Worm (Caenorhabditis elegans) whole organism, late embryonic: ENCODE results near the gene C08F1.6.

Source experiments
- C38D4.7 ChIP-seq: fragments of 200-800 bp; sonication (Bioruptor generic); optimal IDR thresholded peaks from 2 replicates; lab custom pipeline; 2018; ENCODE audit warnings: mild to moderate bottlenecking, missing genetic modification characterization, moderate library complexity, missing compliant biosample characterization
- F13H6.1 ChIP-seq: sonication (generic microtip); optimal IDR thresholded peaks from 2 replicates; lab custom pipeline; 2016; ENCODE audit warnings: missing genetic modification characterization, missing compliant biosample characterization
- Y22D7AL.16 ChIP-seq: sonication (generic microtip); optimal IDR thresholded peaks from 2 replicates; lab custom pipeline; 2016; ENCODE audit warnings: missing genetic modification characterization, missing compliant biosample characterization
- ama-1 ChIP-seq: fragments of 150-350 bp; optimal IDR thresholded peaks from 2 replicates; lab custom pipeline; 2014
- ceh-14 ChIP-seq: sonication (generic microtip); optimal IDR thresholded peaks from 2 replicates; lab custom pipeline; 2016; ENCODE audit warnings: missing genotype, missing genetic modification characterization, missing compliant biosample characterization
- ceh-19 ChIP-seq: fragments of 200-800 bp; sonication (Bioruptor generic); optimal IDR thresholded peaks from 2 replicates; lab custom pipeline; 2018; ENCODE audit warnings: mild to moderate bottlenecking, missing genetic modification characterization, missing compliant biosample characterization
- ceh-24 ChIP-seq: sonication (generic microtip); optimal IDR thresholded peaks from 2 replicates; lab custom pipeline; 2016; ENCODE audit warnings: mild to moderate bottlenecking, missing genetic modification characterization, missing compliant biosample characterization
- ceh-31 ChIP-seq: sonication (generic microtip); optimal IDR thresholded peaks from 2 replicates; lab custom pipeline; 2016; ENCODE audit warnings: missing genetic modification characterization, missing compliant biosample characterization
- ceh-6 ChIP-seq: fragments of 200-800 bp; sonication (Bioruptor generic); optimal IDR thresholded peaks from 2 replicates; lab custom pipeline; 2018; ENCODE audit warnings: mild to moderate bottlenecking, missing genetic modification characterization, missing compliant biosample characterization
- che-1 ChIP-seq: sonication (generic microtip); optimal IDR thresholded peaks from 2 replicates; lab custom pipeline; 2016; ENCODE audit warnings: mild to moderate bottlenecking, missing genetic modification characterization, missing compliant biosample characterization
- dmd-4 ChIP-seq: sonication (generic microtip); optimal IDR thresholded peaks from 2 replicates; lab custom pipeline; 2016; ENCODE audit warnings: borderline replicate concordance, missing genetic modification characterization, missing compliant biosample characterization
- dve-1 ChIP-seq: sonication (generic microtip); optimal IDR thresholded peaks from 2 replicates; lab custom pipeline; 2017; ENCODE audit warnings: antibody characterized with exemption, mild to moderate bottlenecking, missing genetic modification characterization, missing compliant biosample characterization
- elt-2 ChIP-seq: sonication (generic microtip); optimal IDR thresholded peaks from 2 replicates; lab custom pipeline; 2016; ENCODE audit warnings: missing genetic modification reagents, missing genetic modification characterization, missing compliant biosample characterization
- elt-4 ChIP-seq: sonication (generic microtip); optimal IDR thresholded peaks from 2 replicates; lab custom pipeline; 2016; ENCODE audit warnings: missing genetic modification characterization, missing compliant biosample characterization
- ets-4 ChIP-seq: sonication (generic microtip); optimal IDR thresholded peaks from 2 replicates; lab custom pipeline; 2016; ENCODE audit warnings: missing genetic modification characterization, missing compliant biosample characterization
- fax-1 ChIP-seq: sonication (generic microtip); optimal IDR thresholded peaks from 2 replicates; lab custom pipeline; 2016; ENCODE audit warnings: missing genotype, missing genetic modification characterization, missing compliant biosample characterization
- gmeb-2 ChIP-seq: sonication (generic microtip); optimal IDR thresholded peaks from 2 replicates; lab custom pipeline; 2016; ENCODE audit warnings: missing genetic modification characterization, inconsistent platforms, missing compliant biosample characterization
- hlh-6 ChIP-seq: sonication (generic microtip); optimal IDR thresholded peaks from 2 replicates; lab custom pipeline; 2016; ENCODE audit warnings: missing genotype, missing genetic modification characterization, missing compliant biosample characterization
- lim-6 ChIP-seq: sonication (generic microtip); optimal IDR thresholded peaks from 2 replicates; lab custom pipeline; 2016; ENCODE audit warnings: missing genetic modification characterization, missing compliant biosample characterization
- lin-11 ChIP-seq: fragments of 200-800 bp; sonication (Bioruptor generic); optimal IDR thresholded peaks from 2 replicates; lab custom pipeline; 2018; ENCODE audit warnings: mild to moderate bottlenecking, missing genetic modification characterization, missing compliant biosample characterization
- madf-2 ChIP-seq: sonication (generic microtip); optimal IDR thresholded peaks from 2 replicates; lab custom pipeline; 2017; ENCODE audit warnings: missing genetic modification characterization, missing compliant biosample characterization
- mec-3 ChIP-seq: sonication (generic microtip); optimal IDR thresholded peaks from 2 replicates; lab custom pipeline; 2016; ENCODE audit warnings: borderline replicate concordance, missing genetic modification characterization, missing compliant biosample characterization
- nhr-11 ChIP-seq: fragments of 150-350 bp; optimal IDR thresholded peaks from 2 replicates; lab custom pipeline; 2014; ENCODE audit warnings: missing biosample characterization, missing genetic modification characterization
- nhr-232 ChIP-seq: sonication (generic microtip); optimal IDR thresholded peaks from 2 replicates; lab custom pipeline; 2016; ENCODE audit warnings: missing genetic modification characterization, missing compliant biosample characterization
- npax-4 ChIP-seq: sonication (generic microtip); optimal IDR thresholded peaks from 2 replicates; lab custom pipeline; 2016; ENCODE audit warnings: missing genetic modification characterization, missing compliant biosample characterization
- pag-3 ChIP-seq: sonication (generic microtip); optimal IDR thresholded peaks from 2 replicates; lab custom pipeline; 2016; ENCODE audit warnings: missing compliant biosample characterization, missing genetic modification characterization, borderline replicate concordance
- pat-9 ChIP-seq: fragments of 200-800 bp; sonication (Bioruptor generic); optimal IDR thresholded peaks from 2 replicates; lab custom pipeline; 2018; ENCODE audit warnings: mild to moderate bottlenecking, missing genetic modification characterization, moderate library complexity, missing compliant biosample characterization
- pax-1 ChIP-seq: fragments of 150-350 bp; optimal IDR thresholded peaks from 2 replicates; lab custom pipeline; 2014; ENCODE audit warnings: missing biosample characterization, missing genetic modification characterization
- pha-2 ChIP-seq: sonication (generic microtip); optimal IDR thresholded peaks from 2 replicates; lab custom pipeline; 2017; ENCODE audit warnings: mild to moderate bottlenecking, missing genetic modification characterization, missing compliant biosample characterization
- pqm-1 ChIP-seq: sonication (generic microtip); optimal IDR thresholded peaks from 2 replicates; lab custom pipeline; 2016; ENCODE audit warnings: missing genetic modification characterization, missing compliant biosample characterization
- pros-1 ChIP-seq: fragments of 150-350 bp; optimal IDR thresholded peaks from 2 replicates; lab custom pipeline; 2014; ENCODE audit warnings: missing biosample characterization, missing genetic modification reagents, missing genetic modification characterization
- sox-2 ChIP-seq: fragments of 200-800 bp; sonication (Bioruptor generic); IDR thresholded peaks from 2 replicates; pipeline ENCODE4 v1.3.6; 2022; ENCODE audit warnings: missing genetic modification reagents, missing genetic modification characterization, missing compliant biosample characterization
- syd-9 ChIP-seq: sonication (generic microtip); optimal IDR thresholded peaks from 2 replicates; lab custom pipeline; 2016; ENCODE audit warnings: mild to moderate bottlenecking, missing genetic modification characterization, moderate library complexity, missing compliant biosample characterization
- ttx-3 ChIP-seq: sonication (generic microtip); optimal IDR thresholded peaks from 2 replicates; lab custom pipeline; 2016; ENCODE audit warnings: missing genetic modification reagents, missing genetic modification characterization, missing compliant biosample characterization
- unc-3 ChIP-seq, 2 experiments: fragments of 200-800 bp in 1 of 2; sonication (Bioruptor generic) in 1 of 2; sonication (generic microtip) in 1 of 2; conservative IDR thresholded peaks in 1 of 2; optimal IDR thresholded peaks in 1 of 2; 2 replicates each; pipeline versions ENCODE4 v1.3.6 to Lab custom; 2016 to 2022; ENCODE audit warnings: missing compliant biosample characterization in 2 of 2, missing genetic modification characterization in 2 of 2, missing genetic modification reagents in 1 of 2
- unc-42 ChIP-seq: sonication (generic microtip); optimal IDR thresholded peaks from 2 replicates; lab custom pipeline; 2016; ENCODE audit warnings: missing genotype, missing genetic modification characterization, missing compliant biosample characterization

Gene C08F1.6

ce11 chrII:1756582-1756981 lies 31.4 kb downstream of the C08F1.6 start, which contains the start of gene fbxb-53:
fbxb-53 (plus strand) TSS chrII:1756882.
- TF ChIP-seq pha-2 (tag; lab: Kevin White, UChicago) (no peak), ceh-19 (GFP tag; lab: Kevin White, UChicago) (no peak), ceh-31 (no peak), che-1 (tag; lab: Kevin White, UChicago) (no peak), mec-3 (tag; lab: Kevin White, UChicago) (no peak), fax-1 (tag; lab: Kevin White, UChicago) (no peak), ama-1 (lab: Kevin White, UChicago) (no peak), pqm-1 (tag; lab: Kevin White, UChicago) (no peak), madf-2 (no peak), pat-9 (tag; lab: Kevin White, UChicago) (no peak), Y22D7AL.16 (tag; lab: Kevin White, UChicago) (no peak)
- TF ChIP-seq, all 69 proteins: peak for 0

- TF ChIP-seq ttx-3, result no peak
Observed at ce11 chrII:1756072-1756471, 31.9 kb downstream of the C08F1.6 start, which contains the start of gene F36H5.17. F36H5.17 (minus strand) TSS chrII:1756172.

ce11 chrII:1752990-1753389 lies 35.0 kb downstream of the C08F1.6 start, which contains the start of gene F36H5.9:
F36H5.9 (minus strand) TSS chrII:1753090.
- TF ChIP-seq unc-3 (GFP tag; conservative IDR thresholded peaks at IDR 0.05; lab: Robert Waterston, UW) (no peak), unc-3 (tag; optimal IDR thresholded peaks at IDR 0.05; lab: Kevin White, UChicago) (no peak), ceh-14 (tag; lab: Kevin White, UChicago) (no peak), ceh-6 (no peak), elt-4 (tag; lab: Kevin White, UChicago) (no peak), syd-9 (tag; lab: Kevin White, UChicago) (no peak), C38D4.7 (GFP tag; lab: Kevin White, UChicago) (no peak), ets-4 (tag; lab: Kevin White, UChicago) (no peak), gmeb-2 (no peak), elt-2 (tag; lab: Kevin White, UChicago) (no peak), nhr-11 (no peak), ceh-19 (GFP tag; lab: Kevin White, UChicago) (no peak), sox-2 (GFP tag; lab: Robert Waterston, UW) (no peak)

- TF ChIP-seq ceh-19 (GFP tag; lab: Kevin White, UChicago), result no peak
- TF ChIP-seq pag-3 (tag; lab: Kevin White, UChicago), result no peak
- no peak for TF ChIP-seq gmeb-2
- no peak for TF ChIP-seq pha-2 (tag; lab: Kevin White, UChicago)
- TF ChIP-seq pax-1 (tag; lab: Kevin White, UChicago), result no peak
- TF ChIP-seq ceh-24, result no peak
- no peak for TF ChIP-seq npax-4 (tag; lab: Kevin White, UChicago)
- TF ChIP-seq pqm-1 (tag; lab: Kevin White, UChicago), result no peak
Observed at ce11 chrII:1750413-1750812, 37.6 kb downstream of the C08F1.6 start, which contains the start of the genes F36H5.13 and F36H5.8. F36H5.13 (minus strand) TSS chrII:1750513. F36H5.8 (minus strand) TSS chrII:1750686.

ce11 chrII:1744183-1744582 lies 43.8 kb downstream of the C08F1.6 start, which contains the start of gene clec-19:
clec-19 (plus strand) TSS chrII:1744483.
- TF ChIP-seq dve-1 (no peak), pha-2 (tag; lab: Kevin White, UChicago) (no peak), C38D4.7 (GFP tag; lab: Kevin White, UChicago) (no peak), lim-6 (tag; lab: Kevin White, UChicago) (no peak), ceh-19 (GFP tag; lab: Kevin White, UChicago) (no peak), hlh-6 (tag; lab: Kevin White, UChicago) (no peak), nhr-232 (tag; lab: Kevin White, UChicago) (no peak), che-1 (tag; lab: Kevin White, UChicago) (no peak), dmd-4 (tag; lab: Kevin White, UChicago) (no peak), mec-3 (tag; lab: Kevin White, UChicago) (no peak), ama-1 (lab: Kevin White, UChicago) (no peak), unc-42 (no peak), elt-4 (tag; lab: Kevin White, UChicago) (no peak), lin-11 (tag; lab: Kevin White, UChicago) (no peak), F13H6.1 (tag; lab: Kevin White, UChicago) (no peak), nhr-11 (no peak), ceh-6 (no peak), pros-1 (no peak), ceh-14 (tag; lab: Kevin White, UChicago) (no peak)
- TF ChIP-seq, all 69 proteins: peak for 0
